Fruit fly (Drosophila melanogaster): ENCODE results near the gene CG34426.
A peak's percentile ranks its signal among the peaks of the same experiment; 100 is the strongest.

The CG34426 gene

DNA sequence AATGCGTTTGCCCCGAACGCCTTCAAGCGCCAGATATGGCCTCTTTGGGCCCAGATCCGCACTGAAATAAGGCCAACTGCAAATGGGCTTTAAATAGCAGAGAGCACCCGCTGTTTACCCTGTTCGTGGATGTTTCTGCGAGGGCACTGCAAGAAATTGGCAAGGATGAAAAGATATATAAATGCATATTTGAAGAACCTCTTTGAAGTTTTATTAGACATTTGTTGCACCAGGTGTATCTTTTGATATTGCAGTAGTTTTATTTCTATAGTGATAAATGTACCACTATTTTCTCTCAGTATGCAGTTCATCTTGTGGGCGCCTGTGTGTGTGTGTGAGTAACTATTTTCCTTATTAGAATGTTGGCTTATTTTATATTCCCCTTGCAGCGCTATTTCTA lies 11.2 kb downstream of the CG34426 start (continued):
- TF ChIP-seq unc-4 (GFP tag; IDR thresholded peaks at IDR 0.05; ENCODE audit: partially characterized antibody) (no peak), NfI (GFP tag; optimal IDR thresholded peaks at IDR 0.05) (no peak), CG8924 (tag; optimal IDR thresholded peaks at IDR 0.05) (no peak), CG3281 (GFP tag; optimal IDR thresholded peaks at IDR 0.05) (no peak), zfh2 (GFP tag; optimal IDR thresholded peaks at IDR 0.05) (no peak), Awh (GFP tag; IDR thresholded peaks at IDR 0.05) (peak; percentile 62; the same call in 1 of the 2 replicates), Usf (GFP tag; optimal IDR thresholded peaks at IDR 0.05) (no peak), D19A (tag; optimal IDR thresholded peaks at IDR 0.05) (peak; percentile 19), CG9727 (GFP tag; optimal IDR thresholded peaks at IDR 0.05) (peak; percentile 20), tup (GFP tag; optimal IDR thresholded peaks at IDR 0.05) (no peak), CHES-1-like (GFP tag; optimal IDR thresholded peaks at IDR 0.05) (no peak), tio (GFP tag; optimal IDR thresholded peaks at IDR 0.05) (no peak), CG42726 (GFP tag; IDR thresholded peaks at IDR 0.05; ENCODE audit: partially characterized antibody) (no peak), Doc3 (GFP tag; IDR thresholded peaks at IDR 0.05; ENCODE audit: partially characterized antibody) (no peak), CG14050 (GFP tag; IDR thresholded peaks at IDR 0.05) (peak; percentile 40; the same call in 1 of the 3 replicates), Elba2 (GFP tag; optimal IDR thresholded peaks at IDR 0.05) (no peak), grn (GFP tag; optimal IDR thresholded peaks at IDR 0.05) (no peak), esg (GFP tag; conservative IDR thresholded peaks at IDR 0.05) (peak; percentile 70), dpn (GFP tag; optimal IDR thresholded peaks at IDR 0.05) (peak in 1 of 2 experiments; percentile 8), Fer3 (tag; optimal IDR thresholded peaks at IDR 0.05) (peak; percentile 17), Dp (GFP tag; optimal IDR thresholded peaks at IDR 0.05) (no peak), CG8765 (GFP tag; IDR thresholded peaks at IDR 0.05) (no peak), CG11456 (GFP tag; IDR thresholded peaks at IDR 0.05) (peak; percentile 71; the same call in 1 of the 3 replicates), psq (GFP tag; optimal IDR thresholded peaks at IDR 0.05) (no peak), Opbp (GFP tag; IDR thresholded peaks at IDR 0.05; ENCODE audit: partially characterized antibody) (no peak), CG10209 (GFP tag; optimal IDR thresholded peaks at IDR 0.05) (no peak), CG17829 (tag; optimal IDR thresholded peaks at IDR 0.05) (no peak), Dad (GFP tag; optimal IDR thresholded peaks at IDR 0.05) (no peak), CG9817 (tag; optimal IDR thresholded peaks at IDR 0.05) (no peak), schlank (tag; optimal IDR thresholded peaks at IDR 0.05) (no peak), fd64A (GFP tag; optimal IDR thresholded peaks at IDR 0.05) (no peak), CG4617 (GFP tag; optimal IDR thresholded peaks at IDR 0.05; ENCODE audit: borderline replicate concordance) (no peak), CG30020 (tag; optimal IDR thresholded peaks at IDR 0.05) (no peak), Dref (GFP tag; IDR thresholded peaks at IDR 0.05) (no peak), phol (tag; optimal IDR thresholded peaks at IDR 0.05) (peak; percentile 28), CG2120 (GFP tag; optimal IDR thresholded peaks at IDR 0.05) (peak; percentile 4), pum (GFP tag; optimal IDR thresholded peaks at IDR 0.05) (no peak), gsb (GFP tag; IDR thresholded peaks at IDR 0.05) (peak; percentile 48; the same call in 1 of the 2 replicates), stc (GFP tag; IDR thresholded peaks at IDR 0.05) (peak; percentile 48; the same call in 1 of the 2 replicates), CG9797 (GFP tag; optimal IDR thresholded peaks at IDR 0.05) (no peak), Dip3 (GFP tag; optimal IDR thresholded peaks at IDR 0.05) (no peak), dati (GFP tag; IDR thresholded peaks at IDR 0.05) (0 out of 2 replicates have a peak, but pooled peaks have one; percentile 33), Sry-β (GFP tag; optimal IDR thresholded peaks at IDR 0.05) (no peak), Fer1 (GFP tag; optimal IDR thresholded peaks at IDR 0.05) (no peak), CG12236 (GFP tag; optimal IDR thresholded peaks at IDR 0.05) (no peak), jigr1 (GFP tag; IDR thresholded peaks at IDR 0.05) (no peak), CG17802 (tag; optimal IDR thresholded peaks at IDR 0.05) (no peak), pzg (GFP tag; optimal IDR thresholded peaks at IDR 0.05) (no peak), CG14014 (GFP tag; IDR thresholded peaks at IDR 0.05) (0 out of 2 replicates have a peak, but pooled peaks have one; percentile 24), CG10321 (GFP tag; IDR thresholded peaks at IDR 0.05) (0 out of 2 replicates have a peak, but pooled peaks have one; percentile 22), bsh (GFP tag; optimal IDR thresholded peaks at IDR 0.05) (no peak)

Measured in whole organism, embryonic.